Worm (Caenorhabditis elegans) whole organism, L4/young adult: Measurements from ENCODE around the gene srw-61.

Experiments
- W03F9.2 ChIP-seq: fragments of 150-350 bp; optimal IDR thresholded peaks from 2 replicates; lab custom pipeline; 2014; ENCODE audit warnings: missing biosample characterization, missing genetic modification characterization
- dao-5 ChIP-seq: sonication (generic microtip); optimal IDR thresholded peaks from 2 replicates; lab custom pipeline; 2016; ENCODE audit warnings: missing genotype, missing genetic modification characterization, moderate library complexity, missing compliant biosample characterization
- him-1 ChIP-seq: sonication (generic microtip); optimal IDR thresholded peaks from 2 replicates; lab custom pipeline; 2016; ENCODE audit warnings: missing genotype, missing genetic modification reagents, missing genetic modification characterization, missing compliant biosample characterization

ce11 chrIV:16236827-16237226 is 1.6 kb downstream of the srw-61 start:
- TF ChIP-seq W03F9.2 (no peak), him-1 (tag; lab: Kevin White, UChicago) (no peak), dao-5 (tag; lab: Kevin White, UChicago) (no peak)
